Fruit fly (Drosophila melanogaster) whole organism, pupa: ENCODE results near the gene RasGAP1.

Source experiments
- CG15710 ChIP-seq: fragments of 200-800 bp; sonication (Bioruptor generic); optimal IDR thresholded peaks from 2 replicates; lab custom pipeline; 2018; ENCODE audit warnings: missing biosample characterization, mild to moderate bottlenecking, missing genetic modification characterization, moderate library complexity
- CG17806 ChIP-seq: fragments of 200-800 bp; sonication (Bioruptor generic); optimal IDR thresholded peaks from 2 replicates; lab custom pipeline; 2018; ENCODE audit warnings: missing biosample characterization, mild to moderate bottlenecking, missing genetic modification characterization, moderate library complexity
- CG8159 ChIP-seq: fragments of 200-800 bp; sonication (Bioruptor generic); optimal IDR thresholded peaks from 3 replicates; lab custom pipeline; 2018; ENCODE audit warnings: missing biosample characterization, mild to moderate bottlenecking, missing genetic modification characterization, moderate library complexity
- CG8301 ChIP-seq: fragments of 200-800 bp; sonication (Bioruptor generic); optimal IDR thresholded peaks from 2 replicates; lab custom pipeline; 2018; ENCODE audit warnings: missing biosample characterization, mild to moderate bottlenecking, missing genetic modification characterization

dm6 chr3L:9813345-9813897 lies 41.7 kb downstream of the RasGAP1 start, which contains the start of gene CG43897:
- no peak for TF ChIP-seq CG8159
- no peak for TF ChIP-seq CG17806 (tag; lab: Kevin White, UChicago)
- TF ChIP-seq CG8301 (tag; lab: Kevin White, UChicago) = no peak
- TF ChIP-seq CG15710 (tag; lab: Kevin White, UChicago) = no peak
